Fruit fly (Drosophila melanogaster): ENCODE data around the gene CG13599.
A peak's percentile ranks its signal among the peaks of the same experiment; 100 is the strongest.

Gene CG13599

dm6 chr3R:23969449-23969848 is 38.0 kb downstream of the CG13599 start (continued):
- TF ChIP-seq CHES-1-like (GFP tag; optimal IDR thresholded peaks at IDR 0.05) (no peak), CG15514 (GFP tag; optimal IDR thresholded peaks at IDR 0.05) (peak; percentile 14), ci (GFP tag; IDR thresholded peaks at IDR 0.05) (0 out of 3 replicates have a peak, but pooled peaks have one; percentile 52), CG9437 (GFP tag; optimal IDR thresholded peaks at IDR 0.05) (peak; percentile 35), chn (GFP tag; optimal IDR thresholded peaks at IDR 0.05) (no peak), fd96Cb (tag; optimal IDR thresholded peaks at IDR 0.05) (peak; percentile 33), grn (GFP tag; optimal IDR thresholded peaks at IDR 0.05) (no peak), CG17361 (GFP tag; IDR thresholded peaks at IDR 0.05) (peak; percentile 70; the same call in 2 of the 3 replicates), CG18262 (tag; optimal IDR thresholded peaks at IDR 0.05) (peak; percentile 49), ttk (GFP tag; IDR thresholded peaks at IDR 0.05) (0 out of 2 replicates have a peak, but pooled peaks have one; percentile 8), slp2 (GFP tag; optimal IDR thresholded peaks at IDR 0.05) (no peak), wor (GFP tag; IDR thresholded peaks at IDR 0.05) (peak; percentile 26; the same call in 1 of the 2 replicates), sens (GFP tag) (peak; percentile 64), CoRest (tag; optimal IDR thresholded peaks at IDR 0.05) (peak; percentile 55), CG8388 (GFP tag; optimal IDR thresholded peaks at IDR 0.05) (peak; percentile 47), CG13424 (tag; optimal IDR thresholded peaks at IDR 0.05) (peak; percentile 78), Bdp1 (GFP tag; optimal IDR thresholded peaks at IDR 0.05) (no peak), Hmx (GFP tag; optimal IDR thresholded peaks at IDR 0.05) (no peak), sug (tag; optimal IDR thresholded peaks at IDR 0.05) (peak; percentile 51), tna (GFP tag; IDR thresholded peaks at IDR 0.05; ENCODE audit: partially characterized antibody) (no peak), Ssrp (tag; optimal IDR thresholded peaks at IDR 0.05) (peak; percentile 51), GATAe (GFP tag; conservative IDR thresholded peaks at IDR 0.05) (no peak), pan (optimal IDR thresholded peaks at IDR 0.05) (no peak), pan (GFP tag; optimal IDR thresholded peaks at IDR 0.05 in 1 of 2, IDR thresholded peaks at IDR 0.05 in 1 of 2) (peak in 1 of 2 experiments; percentile 64), Dref (GFP tag; IDR thresholded peaks at IDR 0.05) (no peak), CG10431 (GFP tag; optimal IDR thresholded peaks at IDR 0.05) (no peak), caup (GFP tag; optimal IDR thresholded peaks at IDR 0.05; ENCODE audit: severe bottlenecking) (peak; percentile 18), Rfx (GFP tag; IDR thresholded peaks at IDR 0.05) (peak; percentile 48), CG3847 (GFP tag; IDR thresholded peaks at IDR 0.05) (peak; percentile 58), ash1 (GFP tag; optimal IDR thresholded peaks at IDR 0.05) (no peak), klu (GFP tag; IDR thresholded peaks at IDR 0.05) (peak; percentile 49; the same call in 1 of the 2 replicates), CG11723 (GFP tag; optimal IDR thresholded peaks at IDR 0.05) (no peak), CG15269 (tag; optimal IDR thresholded peaks at IDR 0.05) (peak; percentile 75), zfh1 (GFP tag; IDR thresholded peaks at IDR 0.05) (peak; percentile 29; the same call in 2 of the 3 replicates), CG2712 (tag; optimal IDR thresholded peaks at IDR 0.05) (peak; percentile 62), twi (tag; optimal IDR thresholded peaks at IDR 0.05) (no peak), CG4820 (GFP tag; optimal IDR thresholded peaks at IDR 0.05) (peak; percentile 8), Fer3 (tag; optimal IDR thresholded peaks at IDR 0.05) (peak; percentile 61), BtbVII (GFP tag; optimal IDR thresholded peaks at IDR 0.05) (peak; percentile 36), CG10979 (tag; optimal IDR thresholded peaks at IDR 0.05) (peak; percentile 49), BEAF-32 (GFP tag; optimal IDR thresholded peaks at IDR 0.05) (no peak), lab (GFP tag; optimal IDR thresholded peaks at IDR 0.05) (peak; percentile 65), CG17612 (GFP tag; IDR thresholded peaks at IDR 0.05) (no peak), wdn (GFP tag; IDR thresholded peaks at IDR 0.05) (peak; percentile 33; the same call in 1 of the 2 replicates), Trl (optimal IDR thresholded peaks at IDR 0.05) (no peak), Trl (GFP tag; optimal IDR thresholded peaks at IDR 0.05) (no peak), tio (GFP tag; optimal IDR thresholded peaks at IDR 0.05) (no peak), CG15073 (GFP tag; optimal IDR thresholded peaks at IDR 0.05) (no peak), gcm (GFP tag; optimal IDR thresholded peaks at IDR 0.05) (peak; percentile 47), stc (GFP tag; IDR thresholded peaks at IDR 0.05) (peak; percentile 51), CG2889 (GFP tag; IDR thresholded peaks at IDR 0.05) (0 out of 3 replicates have a peak, but pooled peaks have one; percentile 51)
